Fruit fly (Drosophila melanogaster) whole organism, pupa: ENCODE results near the gene sit.

Experiments
- CG13204 ChIP-seq: fragments of 200-800 bp; sonication (Bioruptor generic); optimal IDR thresholded peaks from 2 replicates; lab custom pipeline; 2018; ENCODE audit warnings: missing biosample characterization, mild to moderate bottlenecking, missing genetic modification characterization, moderate library complexity
- CG15710 ChIP-seq: fragments of 200-800 bp; sonication (Bioruptor generic); optimal IDR thresholded peaks from 2 replicates; lab custom pipeline; 2018; ENCODE audit warnings: missing biosample characterization, mild to moderate bottlenecking, missing genetic modification characterization, moderate library complexity
- CG32121 ChIP-seq: fragments of 200-800 bp; sonication (Bioruptor generic); IDR thresholded peaks from 2 replicates; pipeline ENCODE4 v1.3.6; 2022; ENCODE audit warnings: missing biosample characterization, missing genetic modification characterization
- CG34367 ChIP-seq: fragments of 200-800 bp; sonication (Bioruptor generic); optimal IDR thresholded peaks from 2 replicates; lab custom pipeline; 2018; ENCODE audit warnings: missing biosample characterization, mild to moderate bottlenecking, missing genetic modification characterization
- EcR ChIP-seq: fragments of 200-800 bp; sonication (Bioruptor generic); optimal IDR thresholded peaks from 3 replicates; lab custom pipeline; 2019; ENCODE audit warnings: missing biosample characterization, missing genetic modification characterization, mild to moderate bottlenecking, moderate library complexity, missing genetic modification reagents
- Ets98B ChIP-seq: fragments of 200-800 bp; sonication (Bioruptor generic); IDR thresholded peaks from 2 replicates; pipeline ENCODE4 v1.3.6; 2022; ENCODE audit warnings: missing biosample characterization, missing genetic modification characterization
- Pif1A ChIP-seq: fragments of 200-800 bp; sonication (Bioruptor generic); optimal IDR thresholded peaks from 3 replicates; lab custom pipeline; 2016; ENCODE audit warnings: missing biosample characterization, missing genetic modification characterization
- Pif1B ChIP-seq: fragments of 200-800 bp; sonication (Bioruptor generic); optimal IDR thresholded peaks from 3 replicates; lab custom pipeline; 2016; ENCODE audit warnings: missing biosample characterization, missing genetic modification characterization
- Snoo ChIP-seq: fragments of 200-800 bp; sonication (Bioruptor generic); optimal IDR thresholded peaks from 3 replicates; lab custom pipeline; 2017; ENCODE audit warnings: missing biosample characterization, mild to moderate bottlenecking, missing genetic modification characterization, inconsistent platforms
- fd96Ca ChIP-seq: fragments of 200-800 bp; sonication (Bioruptor generic); IDR thresholded peaks from 3 replicates; pipeline ENCODE4 v1.3.6; 2022; ENCODE audit warnings: missing biosample characterization, missing genetic modification characterization
- gl ChIP-seq: fragments of 200-800 bp; sonication (Bioruptor generic); optimal IDR thresholded peaks from 2 replicates; lab custom pipeline; 2018; ENCODE audit warnings: missing biosample characterization, mild to moderate bottlenecking, missing genetic modification characterization
- rn ChIP-seq: fragments of 200-800 bp; sonication (Bioruptor generic); IDR thresholded peaks from 2 replicates; pipeline ENCODE4 v1.3.6; 2022; ENCODE audit warnings: missing biosample characterization, missing genetic modification characterization

dm6 chr3R:22520481-22520880, 41.9 kb downstream of the sit start:
- TF ChIP-seq Pif1A (GFP tag; lab: Kevin White, UChicago) (no peak), CG34367 (tag; lab: Kevin White, UChicago) (no peak), CG15710 (no peak), fd96Ca (GFP tag; lab: Robert Waterston, UW) (no peak), gl (tag; lab: Kevin White, UChicago) (no peak), EcR (GFP tag; lab: Kevin White, UChicago) (no peak), Pif1B (GFP tag; lab: Kevin White, UChicago) (no peak), Snoo (tag; lab: Kevin White, UChicago) (no peak), CG32121 (GFP tag; lab: Robert Waterston, UW) (no peak), Ets98B (GFP tag; lab: Robert Waterston, UW) (no peak), rn (GFP tag; lab: Robert Waterston, UW) (no peak), CG13204 (no peak)
